Worm (Caenorhabditis elegans) whole organism, L4 larva: ENCODE data around the gene Y73C8C.12.
A peak's percentile ranks its signal among the peaks of the same experiment; 100 is the strongest.

Experiments used
- F10B5.3 ChIP-seq: sonication (generic microtip); optimal IDR thresholded peaks from 2 replicates; lab custom pipeline; 2016; ENCODE audit warnings: mild to moderate bottlenecking, missing genetic modification characterization, missing compliant biosample characterization
- F26F4.8 ChIP-seq: fragments of 200-800 bp; sonication (Bioruptor generic); conservative IDR thresholded peaks from 2 replicates; pipeline ENCODE4 v1.3.6; 2022; ENCODE audit warnings: missing genetic modification characterization, missing compliant biosample characterization
- F49E8.2 ChIP-seq: sonication (generic microtip); optimal IDR thresholded peaks from 2 replicates; lab custom pipeline; 2016; ENCODE audit warnings: missing compliant biosample characterization, mild to moderate bottlenecking, missing genetic modification characterization, borderline replicate concordance
- T26A8.4 ChIP-seq: fragments of 200-800 bp; sonication (Bioruptor generic); IDR thresholded peaks from 2 replicates; pipeline ENCODE4 v1.3.6; 2022; ENCODE audit warnings: missing genetic modification characterization, missing compliant biosample characterization
- aha-1 ChIP-seq: fragments of 150-350 bp; peaks from one replicate; lab custom pipeline; 2014; ENCODE audit warnings: missing biosample characterization, missing genetic modification characterization
- aly-2 ChIP-seq: sonication (generic microtip); optimal IDR thresholded peaks from 2 replicates; lab custom pipeline; 2018; ENCODE audit warnings: missing biosample characterization, missing genetic modification characterization
- attf-4 ChIP-seq: sonication (generic microtip); optimal IDR thresholded peaks from 3 replicates; lab custom pipeline; 2017; ENCODE audit warnings: missing biosample characterization, missing genetic modification characterization
- ceh-20 ChIP-seq: fragments of 200-800 bp; sonication (Bioruptor generic); IDR thresholded peaks from 2 replicates; pipeline ENCODE4 v1.3.6; 2022; ENCODE audit warnings: missing genetic modification reagents, missing genetic modification characterization, missing compliant biosample characterization
- ceh-28 ChIP-seq: fragments of 150-350 bp; optimal IDR thresholded peaks from 2 replicates; lab custom pipeline; 2014; ENCODE audit warnings: missing biosample characterization, missing genetic modification reagents, missing genetic modification characterization
- ceh-82 ChIP-seq: sonication (generic microtip); optimal IDR thresholded peaks from 2 replicates; lab custom pipeline; 2017; ENCODE audit warnings: missing biosample characterization, missing genetic modification characterization
- ces-1 ChIP-seq: fragments of 150-350 bp; sonication (generic microtip); optimal IDR thresholded peaks from 4 replicates; lab custom pipeline; 2014; ENCODE audit warnings: missing biosample characterization, missing genetic modification reagents, missing genetic modification characterization
- dmd-6 ChIP-seq: fragments of 200-800 bp; sonication (Bioruptor generic); IDR thresholded peaks from 2 replicates; pipeline ENCODE4 v1.3.6; 2022; ENCODE audit warnings: missing genetic modification reagents, missing genetic modification characterization, missing compliant biosample characterization
- dmd-8 ChIP-seq: fragments of 200-800 bp; sonication (Bioruptor generic); IDR thresholded peaks from 2 replicates; pipeline ENCODE4 v1.3.6; 2022; ENCODE audit warnings: missing genetic modification characterization, missing compliant biosample characterization
- duxl-1 ChIP-seq: sonication (generic microtip); optimal IDR thresholded peaks from 2 replicates; lab custom pipeline; 2016; ENCODE audit warnings: mild to moderate bottlenecking, missing genetic modification characterization, moderate library complexity, missing compliant biosample characterization; ENCODE audit not compliant: poor library complexity
- dve-1 ChIP-seq: sonication (generic microtip); optimal IDR thresholded peaks from 2 replicates; lab custom pipeline; 2017; ENCODE audit warnings: antibody characterized with exemption, mild to moderate bottlenecking, missing genetic modification characterization, missing compliant biosample characterization; ENCODE audit not compliant: insufficient read depth
- gei-8 ChIP-seq: fragments of 200-800 bp; sonication (Bioruptor generic); optimal IDR thresholded peaks from 2 replicates; lab custom pipeline; 2018; ENCODE audit warnings: mild to moderate bottlenecking, missing genetic modification characterization, missing compliant biosample characterization
- hlh-30 ChIP-seq: sonication (generic microtip); optimal IDR thresholded peaks from 2 replicates; lab custom pipeline; 2017; ENCODE audit warnings: antibody characterized with exemption, mild to moderate bottlenecking, missing genetic modification characterization, missing compliant biosample characterization; ENCODE audit not compliant: insufficient read depth
- lim-7 ChIP-seq: fragments of 200-800 bp; sonication (Bioruptor generic); IDR thresholded peaks from 2 replicates; pipeline ENCODE4 v1.3.6; 2022; ENCODE audit warnings: missing genetic modification characterization, missing compliant biosample characterization
- lin-1 ChIP-seq: fragments of 200-800 bp; sonication (Bioruptor generic); IDR thresholded peaks from 2 replicates; pipeline ENCODE4 v1.3.6; 2022; ENCODE audit warnings: missing genetic modification reagents, missing genetic modification characterization, missing compliant biosample characterization
- madf-5 ChIP-seq, 2 experiments: fragments of 200-800 bp; sonication (Bioruptor generic); IDR thresholded peaks; 2 replicates each; pipeline ENCODE4 v1.3.6; 2022; ENCODE audit warnings: missing compliant biosample characterization in 2 of 2, missing genetic modification characterization in 2 of 2
- mdl-1 ChIP-seq, 2 experiments: fragments of 150-350 bp in 1 of 2; sonication (generic microtip) in 1 of 2; optimal IDR thresholded peaks; 2 replicates each; lab custom pipeline; 2014 to 2017; ENCODE audit warnings: missing biosample characterization in 2 of 2, missing genetic modification characterization in 2 of 2
- mes-2 ChIP-seq: sonication (generic microtip); optimal IDR thresholded peaks from 2 replicates; lab custom pipeline; 2016; ENCODE audit warnings: missing genotype, mild to moderate bottlenecking, missing genetic modification characterization, missing compliant biosample characterization; ENCODE audit not compliant: poor library complexity, severe bottlenecking
- mxl-3 ChIP-seq: fragments of 200-800 bp; sonication (Bioruptor generic); optimal IDR thresholded peaks from 2 replicates; lab custom pipeline; 2018; ENCODE audit warnings: mild to moderate bottlenecking, missing genetic modification characterization, missing compliant biosample characterization
- nhr-10 ChIP-seq: fragments of 150-350 bp; optimal IDR thresholded peaks from 2 replicates; lab custom pipeline; 2014; ENCODE audit warnings: missing biosample characterization, missing genetic modification characterization
- nhr-111 ChIP-seq: fragments of 200-800 bp; sonication (Bioruptor generic); optimal IDR thresholded peaks from 2 replicates; lab custom pipeline; 2018; ENCODE audit warnings: mild to moderate bottlenecking, missing genetic modification characterization, missing compliant biosample characterization
- nhr-237 ChIP-seq: sonication (generic microtip); optimal IDR thresholded peaks from 2 replicates; lab custom pipeline; 2017; ENCODE audit warnings: missing biosample characterization, missing genetic modification characterization
- nhr-25 ChIP-seq: sonication (generic microtip); optimal IDR thresholded peaks from 2 replicates; lab custom pipeline; 2017; ENCODE audit warnings: missing genetic modification characterization, mild to moderate bottlenecking, missing compliant biosample characterization, antibody characterized with exemption, moderate library complexity, borderline replicate concordance; ENCODE audit not compliant: insufficient read depth
- nhr-28 ChIP-seq: fragments of 150-350 bp; optimal IDR thresholded peaks from 2 replicates; lab custom pipeline; 2014; ENCODE audit warnings: missing biosample characterization, missing genetic modification characterization
- nhr-41 ChIP-seq: fragments of 200-800 bp; sonication (Bioruptor generic); IDR thresholded peaks from 2 replicates; pipeline ENCODE4 v1.3.6; 2022; ENCODE audit warnings: missing genetic modification reagents, missing genetic modification characterization, missing compliant biosample characterization
- pha-4 ChIP-seq, 2 experiments: fragments of 150-350 bp in 1 of 2; fragments of 200-800 bp in 1 of 2; sonication (Bioruptor generic) in 1 of 2; IDR thresholded peaks in 1 of 2; optimal IDR thresholded peaks in 1 of 2; 2 replicates each; pipeline versions ENCODE4 v1.3.6 to Lab custom; 2014 to 2022; ENCODE audit warnings: missing genetic modification characterization in 2 of 2, missing genetic modification reagents in 2 of 2, missing biosample characterization in 1 of 2, missing compliant biosample characterization in 1 of 2
- pqm-1 ChIP-seq: sonication (generic microtip); optimal IDR thresholded peaks from 2 replicates; lab custom pipeline; 2017; ENCODE audit warnings: missing biosample characterization, missing genetic modification characterization
- set-16 ChIP-seq: fragments of 200-800 bp; sonication (Bioruptor generic); IDR thresholded peaks from 2 replicates; pipeline ENCODE4 v1.3.6; 2022; ENCODE audit warnings: missing genetic modification reagents, missing genetic modification characterization, missing compliant biosample characterization
- snpc-1.2 ChIP-seq: fragments of 200-800 bp; sonication (Bioruptor generic); IDR thresholded peaks from 2 replicates; pipeline ENCODE4 v1.3.6; 2022; ENCODE audit warnings: missing genetic modification reagents, missing genetic modification characterization, missing compliant biosample characterization
- spr-1 ChIP-seq: sonication (generic microtip); optimal IDR thresholded peaks from 2 replicates; lab custom pipeline; 2016; ENCODE audit warnings: mild to moderate bottlenecking, missing genetic modification characterization, missing compliant biosample characterization
- spr-3 ChIP-seq: fragments of 200-800 bp; sonication (Bioruptor generic); optimal IDR thresholded peaks from 2 replicates; lab custom pipeline; 2018; ENCODE audit warnings: mild to moderate bottlenecking, missing genetic modification characterization, missing compliant biosample characterization
- tag-97 ChIP-seq: fragments of 200-800 bp; sonication (Bioruptor generic); IDR thresholded peaks from 2 replicates; pipeline ENCODE4 v1.3.6; 2022; ENCODE audit warnings: missing genetic modification characterization, missing compliant biosample characterization
- tra-1 ChIP-seq: fragments of 200-800 bp; sonication (Bioruptor generic); IDR thresholded peaks from 2 replicates; pipeline ENCODE4 v1.3.6; 2022; ENCODE audit warnings: missing genetic modification reagents, missing genetic modification characterization, missing compliant biosample characterization
- unc-130 ChIP-seq: sonication (generic microtip); optimal IDR thresholded peaks from 2 replicates; lab custom pipeline; 2016; ENCODE audit warnings: missing genetic modification reagents, missing genetic modification characterization, missing compliant biosample characterization
- unc-39 ChIP-seq: sonication (generic microtip); optimal IDR thresholded peaks from 2 replicates; lab custom pipeline; 2017; ENCODE audit warnings: missing biosample characterization, missing genetic modification characterization
- unc-62 ChIP-seq, 3 experiments: fragments of 150-350 bp in 1 of 3; sonication (generic microtip); optimal IDR thresholded peaks in 2 of 3; peaks in 1 of 3; 1 replicate in 1 of 3; 2 replicates in 2 of 3; lab custom pipeline; 2014 to 2017; ENCODE audit warnings: missing biosample characterization in 3 of 3, missing genetic modification characterization in 3 of 3, missing genetic modification reagents in 3 of 3, missing genotype in 1 of 3
- vab-7 ChIP-seq: fragments of 200-800 bp; sonication (Bioruptor generic); IDR thresholded peaks from 2 replicates; pipeline ENCODE4 v1.3.6; 2022; ENCODE audit warnings: missing genetic modification reagents, missing genetic modification characterization, missing compliant biosample characterization
- zag-1 ChIP-seq: fragments of 150-350 bp; optimal IDR thresholded peaks from 2 replicates; lab custom pipeline; 2014; ENCODE audit warnings: missing biosample characterization, missing genetic modification characterization
- zfp-2 ChIP-seq: sonication (generic microtip); optimal IDR thresholded peaks from 2 replicates; lab custom pipeline; 2016; ENCODE audit warnings: mild to moderate bottlenecking, missing genetic modification characterization, missing compliant biosample characterization
- zip-2 ChIP-seq: fragments of 150-350 bp; optimal IDR thresholded peaks from 2 replicates; lab custom pipeline; 2014; ENCODE audit warnings: missing biosample characterization, missing genetic modification characterization
- ztf-11 ChIP-seq: fragments of 150-350 bp; optimal IDR thresholded peaks from 2 replicates; lab custom pipeline; 2014; ENCODE audit warnings: missing biosample characterization, missing genetic modification characterization

The Y73C8C.12 gene

ce11 chrV:3158379-3158778, 33.4 kb downstream of the Y73C8C.12 start:
- TF ChIP-seq zag-1 (tag; lab: Kevin White, UChicago) (no peak), nhr-111 (GFP tag; lab: Kevin White, UChicago) (no peak), F49E8.2 (tag; lab: Kevin White, UChicago) (no peak), nhr-25 (tag; lab: Kevin White, UChicago) (no peak), aha-1 (tag; lab: Kevin White, UChicago) (peak; percentile 6), nhr-237 (tag; lab: Kevin White, UChicago) (no peak), aly-2 (tag; lab: Kevin White, UChicago) (no peak), duxl-1 (no peak), spr-1 (no peak), attf-4 (no peak), unc-62 (GFP tag; optimal IDR thresholded peaks at IDR 0.05 in 1 of 2; lab: Kevin White, UChicago) (peak in 1 of 2 experiments; percentile 94), unc-62 (tag; optimal IDR thresholded peaks at IDR 0.05; lab: Kevin White, UChicago) (no peak), pha-4 (GFP tag; IDR thresholded peaks at IDR 0.05; lab: Robert Waterston, UW) (no peak), pha-4 (tag; optimal IDR thresholded peaks at IDR 0.05; lab: Kevin White, UChicago) (no peak), unc-39 (tag; lab: Kevin White, UChicago) (no peak)

- TF ChIP-seq F10B5.3 (tag; lab: Kevin White, UChicago): no peak
- TF ChIP-seq lim-7 (GFP tag; lab: Robert Waterston, UW): no peak
- TF ChIP-seq F49E8.2 (tag; lab: Kevin White, UChicago): no peak
- no peak for TF ChIP-seq ceh-82 (tag; lab: Kevin White, UChicago)
- TF ChIP-seq spr-3 (GFP tag; lab: Kevin White, UChicago): no peak
- TF ChIP-seq snpc-1.2 (GFP tag; lab: Robert Waterston, UW): no peak
- TF ChIP-seq attf-4: no peak
- TF ChIP-seq zip-2 (tag; lab: Kevin White, UChicago): no peak
- no peak for TF ChIP-seq dmd-8 (GFP tag; lab: Robert Waterston, UW)
- TF ChIP-seq zfp-2: no peak
- TF ChIP-seq hlh-30: no peak
- no peak for TF ChIP-seq dve-1 (tag; lab: Kevin White, UChicago)
- no peak for TF ChIP-seq dmd-6 (GFP tag; lab: Robert Waterston, UW)
- no peak for TF ChIP-seq madf-5 (GFP tag; IDR thresholded peaks at IDR 0.05; lab: Robert Waterston, UW)
- TF ChIP-seq pqm-1 (tag; lab: Kevin White, UChicago): no peak
- TF ChIP-seq tra-1 (GFP tag; lab: Robert Waterston, UW): no peak
- no peak for TF ChIP-seq mxl-3 (GFP tag; lab: Kevin White, UChicago)
- no peak for TF ChIP-seq tag-97 (GFP tag; lab: Robert Waterston, UW)
- TF ChIP-seq ceh-28 (tag; lab: Kevin White, UChicago): no peak
- no peak for TF ChIP-seq gei-8 (GFP tag; lab: Kevin White, UChicago)
Measured at ce11 chrV:3159252-3159651, 34.2 kb downstream of the Y73C8C.12 start, which contains the start of gene C36C5.12. TSS of gene C36C5.12 (minus strand) at chrV:3159352.

ce11 chrV:3162299-3162698, 37.3 kb downstream of the Y73C8C.12 start:
- peak; percentile 62 for TF ChIP-seq set-16
- no peak for TF ChIP-seq T26A8.4 (GFP tag; lab: Robert Waterston, UW)

- TF ChIP-seq ceh-20 (GFP tag; lab: Robert Waterston, UW) (no peak), F10B5.3 (tag; lab: Kevin White, UChicago) (no peak), mdl-1 (tag; optimal IDR thresholded peaks at IDR 0.05; lab: Kevin White, UChicago) (no peak), ces-1 (GFP tag; lab: Kevin White, UChicago) (no peak), nhr-10 (no peak), nhr-28 (no peak), lin-1 (0 out of 2 replicates have a peak, but pooled peaks have one; percentile 42), unc-130 (GFP tag; lab: Kevin White, UChicago) (peak; percentile 28), F26F4.8 (GFP tag; lab: Robert Waterston, UW) (peak; percentile 71; the same call in 1 of the 2 replicates), dmd-8 (GFP tag; lab: Robert Waterston, UW) (peak; percentile 82), mes-2 (no peak), vab-7 (GFP tag; lab: Robert Waterston, UW) (peak; percentile 63), unc-62 (GFP tag; optimal IDR thresholded peaks at IDR 0.05 in 1 of 2; lab: Kevin White, UChicago) (peak in 1 of 2 experiments; percentile 44), unc-62 (tag; optimal IDR thresholded peaks at IDR 0.05; lab: Kevin White, UChicago) (no peak), nhr-41 (GFP tag; lab: Robert Waterston, UW) (no peak), mxl-3 (GFP tag; lab: Kevin White, UChicago) (no peak), zip-2 (tag; lab: Kevin White, UChicago) (no peak), ztf-11 (tag; lab: Kevin White, UChicago) (no peak)
Measured at ce11 chrV:3163143-3163542, 38.1 kb downstream of the Y73C8C.12 start.
